Worm (Caenorhabditis elegans) whole organism, L2 larva: Measurements from ENCODE around the gene Y71H2AM.11.

Experiments used
- C34F6.9 ChIP-seq: fragments of 150-350 bp; optimal IDR thresholded peaks from 2 replicates; lab custom pipeline; 2014; ENCODE audit warnings: missing biosample characterization, missing genetic modification characterization
- F13H6.1 ChIP-seq: sonication (generic microtip); optimal IDR thresholded peaks from 2 replicates; lab custom pipeline; 2016; ENCODE audit warnings: missing genetic modification characterization, missing compliant biosample characterization
- R02D3.7 ChIP-seq: fragments of 150-350 bp; optimal IDR thresholded peaks from 2 replicates; lab custom pipeline; 2014; ENCODE audit warnings: missing biosample characterization, missing genetic modification characterization
- Y55F3AM.14 ChIP-seq: fragments of 200-800 bp; sonication (Bioruptor generic); optimal IDR thresholded peaks from 2 replicates; lab custom pipeline; 2018; ENCODE audit warnings: mild to moderate bottlenecking, missing genetic modification characterization, missing compliant biosample characterization
- ZK546.5 ChIP-seq: sonication (generic microtip); optimal IDR thresholded peaks from 2 replicates; lab custom pipeline; 2017; ENCODE audit warnings: missing biosample characterization, missing genetic modification characterization
- alr-1 ChIP-seq: fragments of 150-350 bp; optimal IDR thresholded peaks from 2 replicates; lab custom pipeline; 2014; ENCODE audit warnings: missing biosample characterization, missing genetic modification characterization
- aly-2 ChIP-seq: fragments of 150-350 bp; optimal IDR thresholded peaks from 2 replicates; lab custom pipeline; 2014; ENCODE audit warnings: missing biosample characterization, missing genetic modification characterization
- crh-2 ChIP-seq: sonication (generic microtip); optimal IDR thresholded peaks from 2 replicates; lab custom pipeline; 2017; ENCODE audit warnings: missing biosample characterization, missing genetic modification characterization
- dmd-4 ChIP-seq: sonication (generic microtip); optimal IDR thresholded peaks from 2 replicates; lab custom pipeline; 2017; ENCODE audit warnings: missing biosample characterization, missing genetic modification characterization
- egl-27 ChIP-seq: sonication (generic microtip); optimal IDR thresholded peaks from 3 replicates; lab custom pipeline; 2017; ENCODE audit warnings: missing biosample characterization, missing genetic modification reagents, missing genetic modification characterization
- elt-1 ChIP-seq: fragments of 150-350 bp; optimal IDR thresholded peaks from 2 replicates; lab custom pipeline; 2014; ENCODE audit warnings: missing biosample characterization, missing genetic modification characterization
- elt-3 ChIP-seq: sonication (generic microtip); optimal IDR thresholded peaks from 2 replicates; lab custom pipeline; 2017; ENCODE audit warnings: missing biosample characterization, missing genetic modification characterization
- fos-1 ChIP-seq: fragments of 150-350 bp; optimal IDR thresholded peaks from 2 replicates; lab custom pipeline; 2014; ENCODE audit warnings: missing biosample characterization, missing genetic modification characterization
- lin-13 ChIP-seq: fragments of 150-350 bp; optimal IDR thresholded peaks from 2 replicates; lab custom pipeline; 2014; ENCODE audit warnings: missing biosample characterization, missing genetic modification reagents, missing genetic modification characterization
- lin-39 ChIP-seq: fragments of 150-350 bp; optimal IDR thresholded peaks from 2 replicates; lab custom pipeline; 2014; ENCODE audit warnings: missing biosample characterization, missing genetic modification reagents, missing genetic modification characterization
- lsy-2 ChIP-seq, 2 experiments: fragments of 150-350 bp in 1 of 2; sonication (generic microtip) in 1 of 2; optimal IDR thresholded peaks; 2 replicates each; lab custom pipeline; 2014 to 2017; ENCODE audit warnings: missing biosample characterization in 2 of 2, missing genetic modification characterization in 2 of 2
- mab-5 ChIP-seq: fragments of 150-350 bp; optimal IDR thresholded peaks from 2 replicates; lab custom pipeline; 2014; ENCODE audit warnings: missing biosample characterization, missing genetic modification characterization
- mbf-1 ChIP-seq: sonication (generic microtip); optimal IDR thresholded peaks from 2 replicates; lab custom pipeline; 2017; ENCODE audit warnings: missing biosample characterization, missing genetic modification characterization
- mdl-1 ChIP-seq, 2 experiments: fragments of 150-350 bp in 1 of 2; sonication (generic microtip) in 1 of 2; optimal IDR thresholded peaks; 2 replicates each; lab custom pipeline; 2017; ENCODE audit warnings: missing biosample characterization in 2 of 2, missing genetic modification characterization in 2 of 2
- nhr-10 ChIP-seq: sonication (generic microtip); optimal IDR thresholded peaks from 2 replicates; lab custom pipeline; 2017; ENCODE audit warnings: missing biosample characterization, missing genetic modification characterization
- nhr-12 ChIP-seq: fragments of 150-350 bp; optimal IDR thresholded peaks from 2 replicates; lab custom pipeline; 2014; ENCODE audit warnings: missing biosample characterization, missing genetic modification characterization
- nhr-129 ChIP-seq: fragments of 150-350 bp; optimal IDR thresholded peaks from 2 replicates; lab custom pipeline; 2014; ENCODE audit warnings: missing biosample characterization, missing genetic modification characterization
- nhr-21 ChIP-seq: fragments of 150-350 bp; optimal IDR thresholded peaks from 2 replicates; lab custom pipeline; 2014; ENCODE audit warnings: missing biosample characterization, missing genetic modification characterization
- nhr-6 ChIP-seq: fragments of 150-350 bp; optimal IDR thresholded peaks from 2 replicates; lab custom pipeline; 2014; ENCODE audit warnings: missing biosample characterization, missing genetic modification characterization
- nhr-77 ChIP-seq: fragments of 150-350 bp; optimal IDR thresholded peaks from 2 replicates; lab custom pipeline; 2014; ENCODE audit warnings: missing biosample characterization, missing genetic modification characterization
- peb-1 ChIP-seq: fragments of 150-350 bp; optimal IDR thresholded peaks from 2 replicates; lab custom pipeline; 2014; ENCODE audit warnings: missing biosample characterization, missing genetic modification characterization
- sem-4 ChIP-seq: fragments of 150-350 bp; optimal IDR thresholded peaks from 2 replicates; lab custom pipeline; 2014; ENCODE audit warnings: missing biosample characterization, missing genetic modification reagents, missing genetic modification characterization
- sma-3 ChIP-seq: sonication (generic microtip); optimal IDR thresholded peaks from 2 replicates; lab custom pipeline; 2016; ENCODE audit warnings: missing genetic modification reagents, missing genetic modification characterization, missing compliant biosample characterization
- sma-9 ChIP-seq, 2 experiments: fragments of 150-350 bp in 1 of 2; sonication (generic microtip) in 1 of 2; optimal IDR thresholded peaks; 2 replicates each; lab custom pipeline; 2014 to 2016; ENCODE audit warnings: missing genetic modification characterization in 2 of 2, mild to moderate bottlenecking in 1 of 2, missing biosample characterization in 1 of 2, missing compliant biosample characterization in 1 of 2, missing genetic modification reagents in 1 of 2, moderate library complexity in 1 of 2
- snpc-4 ChIP-seq: fragments of 150-350 bp; optimal IDR thresholded peaks from 2 replicates; lab custom pipeline; 2014; ENCODE audit warnings: missing biosample characterization, missing genetic modification characterization
- unc-39 ChIP-seq: fragments of 150-350 bp; optimal IDR thresholded peaks from 2 replicates; lab custom pipeline; 2014; ENCODE audit warnings: missing biosample characterization, missing genetic modification characterization
- unc-55 ChIP-seq: fragments of 150-350 bp; sonication (generic microtip); optimal IDR thresholded peaks from 3 replicates; lab custom pipeline; 2014; ENCODE audit warnings: missing biosample characterization, missing genetic modification reagents, missing genetic modification characterization
- unc-62 ChIP-seq: fragments of 150-350 bp; optimal IDR thresholded peaks from 2 replicates; lab custom pipeline; 2014; ENCODE audit warnings: missing biosample characterization, missing genetic modification reagents, missing genetic modification characterization
- ztf-1 ChIP-seq: fragments of 200-800 bp; sonication (Bioruptor generic); conservative IDR thresholded peaks from 2 replicates; pipeline ENCODE4 v1.3.6; 2022; ENCODE audit warnings: missing genetic modification characterization, missing compliant biosample characterization
- ztf-11 ChIP-seq: sonication (generic microtip); optimal IDR thresholded peaks from 2 replicates; lab custom pipeline; 2017; ENCODE audit warnings: missing biosample characterization, missing genetic modification characterization
- ztf-4 ChIP-seq: fragments of 150-350 bp; optimal IDR thresholded peaks from 2 replicates; lab custom pipeline; 2014; ENCODE audit warnings: missing biosample characterization, missing genetic modification characterization

Gene Y71H2AM.11

DNA sequence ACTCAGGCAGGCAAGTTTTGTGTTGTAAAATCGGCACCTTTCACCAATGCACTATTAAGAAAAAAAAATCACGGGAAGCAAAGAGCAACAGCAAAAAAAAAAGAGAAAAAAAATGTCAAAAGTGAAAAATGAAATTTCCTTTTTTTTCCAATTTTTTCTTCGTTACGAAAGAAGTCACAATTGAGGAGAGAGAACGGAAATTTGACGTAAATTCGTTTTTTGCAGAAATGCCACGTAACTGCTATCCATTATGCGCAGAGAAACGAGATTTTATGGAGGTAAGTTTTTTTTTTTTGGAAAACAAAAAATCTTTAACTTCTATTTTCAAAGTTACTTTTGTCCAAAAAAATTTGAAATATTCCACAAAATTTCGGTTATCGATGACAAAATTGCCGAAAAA is 38.2 kb downstream of the Y71H2AM.11 start:
- TF ChIP-seq crh-2 (peak; percentile 7), ztf-1 (no peak), nhr-129 (tag; lab: Kevin White, UChicago) (no peak), sma-3 (no peak)

DNA sequence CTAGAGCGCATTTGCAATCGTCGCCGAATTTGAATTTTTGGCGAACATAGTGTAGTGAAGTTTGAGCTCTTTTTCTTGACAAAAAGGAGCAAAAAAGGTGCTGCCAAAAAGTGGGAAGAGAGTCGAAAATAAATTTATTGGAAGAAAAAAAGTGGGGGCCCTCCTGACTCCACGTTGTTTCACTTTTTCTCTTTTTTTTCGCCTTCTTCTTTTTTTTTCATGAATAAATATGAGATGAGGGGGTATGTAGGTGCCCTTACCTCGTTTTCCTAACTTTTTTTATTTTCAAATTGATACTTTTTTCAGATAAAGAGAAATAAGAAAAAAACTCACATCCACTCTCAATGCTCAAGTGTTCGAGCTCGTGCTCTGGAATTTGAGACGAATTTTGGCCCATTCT is 38.8 kb downstream of the Y71H2AM.11 start, which contains the start of the genes Y71H2AL.2, Y71H2AL.4 and pbo-1:
Gene Y71H2AL.2 (plus strand): TSS at position 301 of the 400 bp plus-strand sequence.
Gene Y71H2AL.4 (plus strand): TSS at position 345 of the 400 bp plus-strand sequence.
Gene pbo-1 (minus strand): TSS at position 400 of the 400 bp plus-strand sequence.
- no peak for TF ChIP-seq nhr-10 (tag; lab: Kevin White, UChicago)
- no peak for TF ChIP-seq C34F6.9
- no peak for TF ChIP-seq nhr-77 (tag; lab: Kevin White, UChicago)
- TF ChIP-seq peb-1 (tag; lab: Kevin White, UChicago): no peak
- no peak for TF ChIP-seq Y55F3AM.14
- TF ChIP-seq nhr-6 (tag; lab: Kevin White, UChicago): no peak
- no peak for TF ChIP-seq elt-1
- no peak for TF ChIP-seq fos-1
- TF ChIP-seq nhr-129 (tag; lab: Kevin White, UChicago): no peak
- no peak for TF ChIP-seq R02D3.7
- no peak for TF ChIP-seq nhr-12 (tag; lab: Kevin White, UChicago)
- TF ChIP-seq ZK546.5 (tag; lab: Kevin White, UChicago): no peak
- no peak for TF ChIP-seq unc-39 (tag; lab: Kevin White, UChicago)
- no peak for TF ChIP-seq lin-39 (tag; lab: Kevin White, UChicago)
- TF ChIP-seq mab-5 (tag; lab: Kevin White, UChicago): no peak
- no peak for TF ChIP-seq mbf-1 (tag; lab: Kevin White, UChicago)
- no peak for TF ChIP-seq elt-3 (tag; lab: Kevin White, UChicago)
- no peak for TF ChIP-seq sma-3
- TF ChIP-seq lsy-2 (tag; optimal IDR thresholded peaks at IDR 0.05; lab: Kevin White, UChicago): no peak
- TF ChIP-seq crh-2: no peak
- TF ChIP-seq, all 48 proteins: peak for 0

DNA sequence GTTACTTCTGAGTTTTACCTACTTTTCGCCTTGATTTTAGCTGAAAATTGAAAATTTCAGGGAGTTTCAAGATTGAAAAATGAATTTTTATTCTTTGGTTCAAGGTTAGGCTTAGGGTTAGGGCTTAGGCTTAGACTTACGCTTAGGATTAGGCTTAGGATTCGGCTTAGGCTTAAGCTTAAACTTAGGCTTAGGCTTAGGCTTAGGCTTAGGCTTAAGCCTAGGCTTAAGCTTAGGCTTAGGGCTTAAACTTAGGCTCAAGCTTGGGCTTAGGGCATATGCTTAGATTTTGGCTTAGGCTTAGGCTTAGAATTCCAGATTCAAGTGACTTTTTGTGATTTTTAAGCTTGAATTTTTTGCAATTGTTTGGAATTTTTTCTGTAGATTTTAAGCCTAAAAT is 41.5 kb downstream of the Y71H2AM.11 start:
- no peak for TF ChIP-seq ztf-11 (tag; lab: Kevin White, UChicago)
- no peak for TF ChIP-seq nhr-129 (tag; lab: Kevin White, UChicago)
- TF ChIP-seq mab-5 (tag; lab: Kevin White, UChicago): no peak
- no peak for TF ChIP-seq R02D3.7
- TF ChIP-seq elt-3 (tag; lab: Kevin White, UChicago): no peak
- no peak for TF ChIP-seq F13H6.1 (tag; lab: Kevin White, UChicago)
- TF ChIP-seq ztf-1: no peak
- TF ChIP-seq peb-1 (tag; lab: Kevin White, UChicago): no peak
- TF ChIP-seq ztf-4: no peak
- TF ChIP-seq sma-9 (GFP tag; optimal IDR thresholded peaks at IDR 0.05; lab: Kevin White, UChicago): no peak
- TF ChIP-seq sma-9 (tag; optimal IDR thresholded peaks at IDR 0.05; lab: Kevin White, UChicago): no peak
- TF ChIP-seq snpc-4 (tag; lab: Kevin White, UChicago): no peak
- TF ChIP-seq alr-1 (tag; lab: Kevin White, UChicago): no peak
- TF ChIP-seq nhr-21: no peak
- TF ChIP-seq sma-3: no peak
- TF ChIP-seq sem-4 (tag; lab: Kevin White, UChicago): no peak
- TF ChIP-seq dmd-4 (tag; lab: Kevin White, UChicago): no peak
- TF ChIP-seq lin-13 (GFP tag; lab: Kevin White, UChicago): no peak
- TF ChIP-seq egl-27: no peak
- no peak for TF ChIP-seq crh-2

DNA sequence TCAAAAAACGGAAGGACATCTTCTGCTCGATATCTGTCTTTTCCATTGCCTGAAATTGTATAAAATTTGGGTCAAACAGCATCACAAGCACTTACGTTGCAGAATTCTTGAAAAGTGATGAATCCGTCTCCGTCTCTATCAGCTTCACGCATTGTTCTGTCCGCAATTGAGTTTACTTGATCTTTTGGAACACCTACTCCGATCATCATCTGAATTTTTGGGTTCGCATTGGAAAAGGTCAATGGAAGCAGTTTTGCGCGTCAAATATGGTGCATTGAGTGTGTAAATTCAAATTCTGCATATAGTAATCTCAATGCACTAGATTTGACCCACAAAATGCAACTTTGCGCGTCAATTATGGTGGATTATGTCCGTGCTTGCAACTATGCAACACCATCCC is 43.3 kb downstream of the Y71H2AM.11 start:
- TF ChIP-seq lin-13 (GFP tag; lab: Kevin White, UChicago): no peak

DNA sequence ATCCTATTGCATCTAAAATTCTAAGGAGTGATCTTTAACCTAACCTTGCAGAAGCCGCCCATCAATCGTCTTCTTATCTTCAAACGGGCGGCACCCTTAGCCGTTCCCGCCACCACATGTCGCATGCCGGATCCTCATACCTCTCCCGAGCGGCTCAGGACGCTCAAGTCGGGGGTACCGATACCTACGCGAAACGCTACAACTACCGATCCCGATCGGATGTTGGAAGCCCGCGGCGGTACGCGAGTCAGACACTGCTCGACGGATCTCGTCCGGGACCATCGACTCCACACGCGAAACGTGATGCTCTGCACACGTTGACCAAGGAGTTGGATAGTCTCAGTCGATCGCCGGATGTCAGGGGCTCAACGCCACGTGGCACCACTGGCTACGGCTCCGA is 45.5 kb downstream of the Y71H2AM.11 start:
- TF ChIP-seq lin-39 (tag; lab: Kevin White, UChicago): no peak
- no peak for TF ChIP-seq unc-55 (GFP tag; lab: Kevin White, UChicago)
- no peak for TF ChIP-seq Y55F3AM.14
- no peak for TF ChIP-seq ztf-11 (tag; lab: Kevin White, UChicago)
- no peak for TF ChIP-seq peb-1 (tag; lab: Kevin White, UChicago)
- no peak for TF ChIP-seq mdl-1 (tag; optimal IDR thresholded peaks at IDR 0.05; lab: Kevin White, UChicago)
- TF ChIP-seq unc-62 (GFP tag; lab: Kevin White, UChicago): no peak
- no peak for TF ChIP-seq aly-2 (tag; lab: Kevin White, UChicago)
- no peak for TF ChIP-seq fos-1
- TF ChIP-seq ztf-1: no peak
